Worm (Caenorhabditis elegans) whole organism, L1 larva: ENCODE data around the gene F56A8.8.

ENCODE experiments used
- aly-2 ChIP-seq: fragments of 150-350 bp; optimal IDR thresholded peaks from 2 replicates; lab custom pipeline; 2014; ENCODE audit warnings: missing biosample characterization, missing genetic modification characterization
- elt-3 ChIP-seq, 6 experiments: fragments of 150-350 bp in 1 of 6; sonication (generic microtip); optimal IDR thresholded peaks; 2 replicates each; lab custom pipeline; 2017 to 2018; ENCODE audit warnings: missing biosample characterization in 6 of 6, missing genetic modification characterization in 6 of 6, inconsistent platforms in 1 of 6
- irx-1 ChIP-seq: sonication (generic microtip); optimal IDR thresholded peaks from 2 replicates; lab custom pipeline; 2016; ENCODE audit warnings: missing genetic modification characterization, missing compliant biosample characterization
- mef-2 ChIP-seq: fragments of 150-350 bp; optimal IDR thresholded peaks from 2 replicates; lab custom pipeline; 2014; ENCODE audit warnings: missing biosample characterization, missing genetic modification characterization
- mep-1 ChIP-seq: fragments of 150-350 bp; optimal IDR thresholded peaks from 2 replicates; lab custom pipeline; 2014; ENCODE audit warnings: missing biosample characterization, missing genetic modification characterization
- snpc-4 ChIP-seq: fragments of 150-350 bp; optimal IDR thresholded peaks from 2 replicates; lab custom pipeline; 2014; ENCODE audit warnings: missing biosample characterization, missing genetic modification characterization
- sox-4 ChIP-seq: sonication (generic microtip); optimal IDR thresholded peaks from 2 replicates; lab custom pipeline; 2016; ENCODE audit warnings: missing genetic modification characterization, missing compliant biosample characterization
- sptf-1 ChIP-seq: fragments of 150-350 bp; optimal IDR thresholded peaks from 2 replicates; lab custom pipeline; 2014; ENCODE audit warnings: missing biosample characterization, missing genetic modification characterization
- unc-86 ChIP-seq: sonication (generic microtip); optimal IDR thresholded peaks from 2 replicates; lab custom pipeline; 2016; ENCODE audit warnings: missing genetic modification characterization, missing compliant biosample characterization

DNA sequence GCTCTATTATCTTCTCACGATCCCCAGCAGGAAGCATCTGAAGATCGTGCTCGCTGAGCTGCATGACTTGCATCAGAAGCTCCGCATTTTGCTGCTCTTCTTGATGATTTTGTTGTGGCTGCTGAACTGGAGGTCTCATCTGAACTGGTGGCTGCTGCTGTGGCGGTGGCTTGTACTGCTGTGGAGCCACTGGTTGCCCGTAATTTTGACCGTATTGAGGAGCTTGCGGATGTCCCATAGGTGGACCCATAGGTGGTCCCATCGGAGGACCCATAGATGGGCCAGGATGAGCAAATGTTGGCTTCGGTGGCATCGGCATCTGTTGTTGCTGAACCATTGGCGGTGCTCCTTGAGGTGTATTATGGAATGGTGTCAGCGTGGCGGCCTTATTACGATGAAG is 18.5 kb upstream of the F56A8.8 start:
- TF ChIP-seq aly-2 (tag; lab: Kevin White, UChicago) (no peak), unc-86 (tag; lab: Kevin White, UChicago) (no peak), snpc-4 (tag; lab: Kevin White, UChicago) (no peak), mep-1 (tag; lab: Kevin White, UChicago) (no peak), elt-3 (tag; optimal IDR thresholded peaks at IDR 0.05; lab: Kevin White, UChicago) (no peak), sox-4 (no peak), irx-1 (tag; lab: Kevin White, UChicago) (no peak), mef-2 (tag; lab: Kevin White, UChicago) (no peak), sptf-1 (tag; lab: Kevin White, UChicago) (no peak)
